Worm (Caenorhabditis elegans): Measurements from ENCODE around the gene F01G10.5.

- no peak for TF ChIP-seq W03F9.2 (tag; optimal IDR thresholded peaks at IDR 0.05)
- no peak for TF ChIP-seq him-1 (tag; optimal IDR thresholded peaks at IDR 0.05)
- no peak for TF ChIP-seq dao-5 (tag; optimal IDR thresholded peaks at IDR 0.05)
These were observed 28.7 kb upstream of the F01G10.5 start, which contains the start of gene F01G10.9 for ce11 chrIV:10259557-10259956.

All from whole organism, L4/young adult.